Fruit fly (Drosophila melanogaster) whole organism, embryonic: ENCODE data around the gene CG32295.

Source experiments
- Ada2b ChIP-seq: fragments of 200-800 bp; sonication (Bioruptor generic); IDR thresholded peaks from 2 replicates; pipeline ENCODE4 v1.3.6; 2022; ENCODE audit warnings: missing biosample characterization, missing genetic modification characterization
- BtbVII ChIP-seq: fragments of 200-800 bp; sonication (Bioruptor generic); optimal IDR thresholded peaks from 3 replicates; lab custom pipeline; 2017; ENCODE audit warnings: missing biosample characterization, mild to moderate bottlenecking, missing genetic modification characterization
- Bteb2 ChIP-seq: fragments of 200-800 bp; sonication (Bioruptor generic); optimal IDR thresholded peaks from 2 replicates; lab custom pipeline; 2016; ENCODE audit warnings: missing biosample characterization, missing genetic modification characterization
- CG10267 ChIP-seq: fragments of 200-800 bp; sonication (Bioruptor generic); optimal IDR thresholded peaks from 2 replicates; lab custom pipeline; 2018; ENCODE audit warnings: missing biosample characterization, mild to moderate bottlenecking, missing genetic modification characterization, moderate library complexity
- CG11398 ChIP-seq: fragments of 200-800 bp; sonication (Bioruptor generic); optimal IDR thresholded peaks from 2 replicates; lab custom pipeline; 2016; ENCODE audit warnings: missing biosample characterization, missing genetic modification characterization
- CG11696 ChIP-seq: fragments of 200-800 bp; sonication (Bioruptor generic); IDR thresholded peaks from 2 replicates; pipeline ENCODE4 v1.3.6; 2022; ENCODE audit warnings: missing biosample characterization, missing genetic modification characterization
- CG12236 ChIP-seq: fragments of 200-800 bp; sonication (Bioruptor generic); optimal IDR thresholded peaks from 2 replicates; lab custom pipeline; 2016; ENCODE audit warnings: missing biosample characterization, missing genetic modification characterization
- CG14441 ChIP-seq: fragments of 200-800 bp; sonication (Bioruptor generic); IDR thresholded peaks from 2 replicates; pipeline ENCODE4 v1.3.6; 2022; ENCODE audit warnings: missing biosample characterization, missing genetic modification characterization
- CG14710 ChIP-seq: fragments of 200-800 bp; sonication (Bioruptor generic); optimal IDR thresholded peaks from 3 replicates; lab custom pipeline; 2019; ENCODE audit warnings: missing biosample characterization, mild to moderate bottlenecking, missing genetic modification characterization, moderate library complexity
- CG15601 ChIP-seq: fragments of 200-800 bp; sonication (Bioruptor generic); optimal IDR thresholded peaks from 3 replicates; lab custom pipeline; 2019; ENCODE audit warnings: missing biosample characterization, mild to moderate bottlenecking, missing genetic modification characterization, moderate library complexity
- CG16815 ChIP-seq: fragments of 200-800 bp; sonication (Bioruptor generic); optimal IDR thresholded peaks from 3 replicates; lab custom pipeline; 2017; ENCODE audit warnings: missing biosample characterization, mild to moderate bottlenecking, missing genetic modification characterization
- CG18011 ChIP-seq: fragments of 200-800 bp; sonication (Bioruptor generic); optimal IDR thresholded peaks from 2 replicates; lab custom pipeline; 2017; ENCODE audit warnings: missing biosample characterization, missing genetic modification characterization, mild to moderate bottlenecking, moderate library complexity, missing genotype
- CG2678 ChIP-seq: fragments of 200-800 bp; sonication (Bioruptor generic); optimal IDR thresholded peaks from 3 replicates; lab custom pipeline; 2019; ENCODE audit warnings: missing biosample characterization, mild to moderate bottlenecking, missing genetic modification characterization, moderate library complexity
- CG30403 ChIP-seq: fragments of 200-800 bp; sonication (Bioruptor generic); optimal IDR thresholded peaks from 3 replicates; lab custom pipeline; 2016; ENCODE audit warnings: missing biosample characterization, missing genetic modification characterization
- CG33213 ChIP-seq: fragments of 200-800 bp; sonication (Bioruptor generic); optimal IDR thresholded peaks from 3 replicates; lab custom pipeline; 2016; ENCODE audit warnings: missing biosample characterization, missing genetic modification characterization
- CG4424 ChIP-seq: fragments of 200-800 bp; sonication (Bioruptor generic); optimal IDR thresholded peaks from 3 replicates; lab custom pipeline; 2016; ENCODE audit warnings: missing biosample characterization, missing genetic modification characterization
- CG4617 ChIP-seq: fragments of 200-800 bp; sonication (Bioruptor generic); optimal IDR thresholded peaks from 3 replicates; lab custom pipeline; 2016; ENCODE audit warnings: missing biosample characterization, missing genetic modification characterization, borderline replicate concordance
- CG7556 ChIP-seq: fragments of 200-800 bp; sonication (Bioruptor generic); optimal IDR thresholded peaks from 2 replicates; lab custom pipeline; 2017; ENCODE audit warnings: missing biosample characterization, mild to moderate bottlenecking, missing genetic modification characterization
- CG8089 ChIP-seq: fragments of 200-800 bp; sonication (Bioruptor generic); optimal IDR thresholded peaks from 3 replicates; lab custom pipeline; 2016; ENCODE audit warnings: missing biosample characterization, missing genetic modification characterization
- CG9437 ChIP-seq: fragments of 200-800 bp; sonication (Bioruptor generic); optimal IDR thresholded peaks from 2 replicates; lab custom pipeline; 2018; ENCODE audit warnings: missing biosample characterization, mild to moderate bottlenecking, missing genetic modification characterization
- CHES-1-like ChIP-seq: fragments of 200-800 bp; sonication (Bioruptor generic); optimal IDR thresholded peaks from 2 replicates; lab custom pipeline; 2016; ENCODE audit warnings: missing biosample characterization, missing genetic modification characterization
- Deaf1 ChIP-seq: fragments of 200-800 bp; optimal IDR thresholded peaks from 3 replicates; lab custom pipeline; 2019; ENCODE audit warnings: missing biosample characterization, mild to moderate bottlenecking, missing genetic modification characterization, moderate library complexity
- Gsc ChIP-seq: fragments of 200-800 bp; sonication (Bioruptor generic); IDR thresholded peaks from 2 replicates; pipeline ENCODE4 v1.3.6; 2022; ENCODE audit warnings: missing biosample characterization, missing genetic modification characterization
- Hand ChIP-seq: fragments of 200-800 bp; sonication (Bioruptor generic); optimal IDR thresholded peaks from 2 replicates; lab custom pipeline; 2017; ENCODE audit warnings: mild to moderate bottlenecking, missing biosample characterization, missing genetic modification reagents, missing genetic modification characterization
- Hmr ChIP-seq: fragments of 200-800 bp; sonication (Bioruptor generic); optimal IDR thresholded peaks from 3 replicates; lab custom pipeline; 2017; ENCODE audit warnings: mild to moderate bottlenecking, missing biosample characterization, missing genetic modification reagents, missing genetic modification characterization
- MTF-1 ChIP-seq: fragments of 200-800 bp; sonication (Bioruptor generic); optimal IDR thresholded peaks from 2 replicates; lab custom pipeline; 2018; ENCODE audit warnings: missing biosample characterization, mild to moderate bottlenecking, missing genetic modification characterization, borderline replicate concordance
- Ravus ChIP-seq: fragments of 200-800 bp; sonication (Bioruptor generic); IDR thresholded peaks from 2 replicates; pipeline ENCODE4 v1.3.6; 2022; ENCODE audit warnings: missing biosample characterization, missing genetic modification characterization
- Scr ChIP-seq: fragments of 200-800 bp; sonication (Bioruptor generic); IDR thresholded peaks from 2 replicates; pipeline ENCODE4 v1.3.6; 2022; ENCODE audit warnings: missing biosample characterization, missing genetic modification characterization; ENCODE audit not compliant: partially characterized antibody
- Sox102F ChIP-seq: fragments of 200-800 bp; sonication (Bioruptor generic); optimal IDR thresholded peaks from 2 replicates; lab custom pipeline; 2018; ENCODE audit warnings: missing biosample characterization, mild to moderate bottlenecking, missing genetic modification characterization, moderate library complexity
- Ssrp ChIP-seq: fragments of 200-800 bp; sonication (Bioruptor generic); optimal IDR thresholded peaks from 2 replicates; lab custom pipeline; 2018; ENCODE audit warnings: missing biosample characterization, mild to moderate bottlenecking, missing genetic modification characterization, moderate library complexity
- YL-1 ChIP-seq: fragments of 200-800 bp; sonication (Bioruptor generic); optimal IDR thresholded peaks from 3 replicates; lab custom pipeline; 2017; ENCODE audit warnings: missing biosample characterization, mild to moderate bottlenecking, missing genetic modification characterization
- ara ChIP-seq: fragments of 200-800 bp; sonication (Bioruptor generic); IDR thresholded peaks from 2 replicates; pipeline ENCODE4 v1.3.6; 2022; ENCODE audit warnings: missing biosample characterization, missing genetic modification characterization
- crc ChIP-seq: fragments of 200-800 bp; sonication (Bioruptor generic); optimal IDR thresholded peaks from 2 replicates; lab custom pipeline; 2016; ENCODE audit warnings: missing biosample characterization, missing genetic modification characterization
- emc ChIP-seq: fragments of 200-800 bp; sonication (Bioruptor generic); optimal IDR thresholded peaks from 2 replicates; lab custom pipeline; 2016; ENCODE audit warnings: missing biosample characterization, missing genetic modification characterization
- en ChIP-seq: fragments of 200-800 bp; sonication (Bioruptor generic); optimal IDR thresholded peaks from 2 replicates; lab custom pipeline; 2016; ENCODE audit warnings: missing biosample characterization, missing genetic modification characterization
- fru ChIP-seq: fragments of >200 bp; optimal IDR thresholded peaks from 2 replicates; lab custom pipeline; 2017
- hkb ChIP-seq, 2 experiments: fragments of 200-800 bp in 1 of 2; fragments of >200 bp in 1 of 2; sonication (Bioruptor generic) in 1 of 2; IDR thresholded peaks in 1 of 2; optimal IDR thresholded peaks in 1 of 2; 2 replicates each; pipeline versions ENCODE4 v1.3.6 to Lab custom; 2017 to 2022; ENCODE audit warnings: missing biosample characterization in 1 of 2, missing genetic modification characterization in 1 of 2
- jigr1 ChIP-seq: fragments of 200-800 bp; sonication (Bioruptor generic); IDR thresholded peaks from 3 replicates; pipeline ENCODE4 v1.3.6; 2022; ENCODE audit warnings: missing biosample characterization, missing genetic modification characterization
- nerfin-2 ChIP-seq: fragments of 200-800 bp; sonication (Bioruptor generic); IDR thresholded peaks from 2 replicates; pipeline ENCODE4 v1.3.6; 2022; ENCODE audit warnings: missing biosample characterization, missing genetic modification characterization; ENCODE audit not compliant: partially characterized antibody
- nmo ChIP-seq: fragments of 200-800 bp; sonication (Bioruptor generic); optimal IDR thresholded peaks from 2 replicates; lab custom pipeline; 2018; ENCODE audit warnings: missing biosample characterization, mild to moderate bottlenecking, missing genetic modification characterization, moderate library complexity
- p53 ChIP-seq: fragments of 200-800 bp; sonication (Bioruptor generic); optimal IDR thresholded peaks from 2 replicates; lab custom pipeline; 2016; ENCODE audit warnings: missing biosample characterization, missing genetic modification characterization
- pb ChIP-seq: fragments of 200-800 bp; sonication (Bioruptor generic); optimal IDR thresholded peaks from 3 replicates; lab custom pipeline; 2016; ENCODE audit warnings: missing biosample characterization, missing genetic modification characterization
- phol ChIP-seq: fragments of 200-800 bp; sonication (Bioruptor generic); optimal IDR thresholded peaks from 3 replicates; lab custom pipeline; 2018; ENCODE audit warnings: missing biosample characterization, mild to moderate bottlenecking, missing genetic modification characterization, moderate library complexity
- ranshi ChIP-seq: fragments of 200-800 bp; sonication (Bioruptor generic); IDR thresholded peaks from 2 replicates; pipeline ENCODE4 v1.3.6; 2022; ENCODE audit warnings: missing biosample characterization, missing genetic modification characterization
- rib ChIP-seq: fragments of 200-800 bp; sonication (Bioruptor generic); IDR thresholded peaks from 2 replicates; pipeline ENCODE4 v1.3.6; 2022; ENCODE audit warnings: missing biosample characterization, missing genetic modification characterization
- shn ChIP-seq: fragments of 200-800 bp; sonication (Bioruptor generic); optimal IDR thresholded peaks from 3 replicates; lab custom pipeline; 2016; ENCODE audit warnings: missing biosample characterization, missing genetic modification characterization
- slp2 ChIP-seq: fragments of 200-800 bp; sonication (Bioruptor generic); optimal IDR thresholded peaks from 2 replicates; lab custom pipeline; 2016; ENCODE audit warnings: missing biosample characterization, missing genetic modification characterization
- sna ChIP-seq: fragments of 200-800 bp; sonication (Bioruptor generic); IDR thresholded peaks from 2 replicates; pipeline ENCODE4 v1.3.6; 2022; ENCODE audit warnings: missing biosample characterization, missing genetic modification characterization; ENCODE audit not compliant: partially characterized antibody
- tgo ChIP-seq: fragments of 200-800 bp; sonication (Bioruptor generic); IDR thresholded peaks from 3 replicates; pipeline ENCODE4 v1.3.6; 2022; ENCODE audit warnings: missing biosample characterization, missing genetic modification characterization
- tio ChIP-seq: fragments of 200-800 bp; sonication (Bioruptor generic); optimal IDR thresholded peaks from 2 replicates; lab custom pipeline; 2017; ENCODE audit warnings: missing biosample characterization, missing genetic modification characterization, inconsistent platforms
- unpg ChIP-seq: fragments of 200-800 bp; sonication (Bioruptor generic); optimal IDR thresholded peaks from 3 replicates; lab custom pipeline; 2018; ENCODE audit warnings: missing biosample characterization, mild to moderate bottlenecking, missing genetic modification characterization, moderate library complexity

The CG32295 gene

DNA sequence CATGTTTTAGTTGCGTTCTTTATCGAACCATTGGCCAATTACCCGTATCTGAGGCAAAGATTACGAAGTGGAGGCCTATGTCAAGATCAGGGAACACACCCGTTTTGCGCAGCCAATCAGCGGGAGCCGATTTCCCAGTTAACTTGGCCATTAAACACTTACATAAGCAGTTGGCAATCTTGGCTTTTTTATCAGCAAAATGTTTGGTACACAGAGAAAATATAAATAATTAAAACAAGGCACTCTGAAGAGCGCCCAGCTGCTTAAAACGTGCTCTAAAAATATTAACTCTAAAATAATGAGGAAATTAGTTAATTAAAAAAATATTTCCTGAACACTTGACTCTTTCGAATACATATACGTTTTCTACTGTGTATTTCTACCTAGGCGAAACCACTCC, 25.0 kb downstream of the CG32295 start (continued):
- TF ChIP-seq CG30403 (GFP tag; lab: Kevin White, UChicago) (peak; percentile 68), phol (tag; lab: Kevin White, UChicago) (no peak), Scr (no peak), Ssrp (tag; lab: Kevin White, UChicago) (peak; percentile 0), Hand (peak; percentile 51), crc (peak; percentile 25), CG10267 (tag; lab: Kevin White, UChicago) (peak; percentile 13), unpg (GFP tag; lab: Kevin White, UChicago) (peak; percentile 66), CG16815 (GFP tag; lab: Kevin White, UChicago) (peak; percentile 21), tio (GFP tag; lab: Kevin White, UChicago) (peak; percentile 59), slp2 (GFP tag; lab: Kevin White, UChicago) (no peak), BtbVII (GFP tag; lab: Kevin White, UChicago) (peak; percentile 75), CG14441 (GFP tag; lab: Robert Waterston, UW) (peak; percentile 85), CG7556 (GFP tag; lab: Kevin White, UChicago) (peak; percentile 63), CG11398 (no peak), CG9437 (GFP tag; lab: Kevin White, UChicago) (no peak), fru (no peak), nmo (peak; percentile 24), Ada2b (GFP tag; lab: Robert Waterston, UW) (peak; percentile 80), ranshi (GFP tag; lab: Robert Waterston, UW) (peak; percentile 74), Ravus (peak; percentile 24; the same call in 1 of the 2 replicates), CG4424 (GFP tag; lab: Kevin White, UChicago) (peak; percentile 30), CG14710 (no peak), Deaf1 (tag; lab: Kevin White, UChicago) (peak; percentile 43), Bteb2 (GFP tag; lab: Kevin White, UChicago) (peak; percentile 72), CG15601 (tag; lab: Kevin White, UChicago) (no peak), Hmr (GFP tag; lab: Kevin White, UChicago) (peak; percentile 84), emc (GFP tag; lab: Kevin White, UChicago) (peak; percentile 10), hkb (optimal IDR thresholded peaks at IDR 0.05; lab: Kevin White, UChicago) (no peak), hkb (GFP tag; IDR thresholded peaks at IDR 0.05; lab: Robert Waterston, UW) (peak; percentile 77), sna (GFP tag; lab: Robert Waterston, UW) (no peak), Gsc (GFP tag; lab: Robert Waterston, UW) (no peak), jigr1 (GFP tag; lab: Robert Waterston, UW) (no peak), CG2678 (tag; lab: Kevin White, UChicago) (peak; percentile 81), CG4617 (peak; percentile 1), nerfin-2 (GFP tag; lab: Robert Waterston, UW) (no peak), CG11696 (GFP tag; lab: Robert Waterston, UW) (0 out of 2 replicates have a peak, but pooled peaks have one; percentile 38), CG18011 (GFP tag; lab: Kevin White, UChicago) (no peak), tgo (GFP tag; lab: Robert Waterston, UW) (peak; percentile 72), rib (GFP tag; lab: Robert Waterston, UW) (peak; percentile 63), p53 (GFP tag; lab: Kevin White, UChicago) (no peak), YL-1 (GFP tag; lab: Kevin White, UChicago) (no peak), MTF-1 (GFP tag; lab: Kevin White, UChicago) (no peak), pb (GFP tag; lab: Kevin White, UChicago) (no peak), en (GFP tag; lab: Kevin White, UChicago) (no peak), shn (GFP tag; lab: Kevin White, UChicago) (no peak), ara (GFP tag; lab: Robert Waterston, UW) (peak; percentile 28; the same call in 1 of the 2 replicates), CG12236 (GFP tag; lab: Kevin White, UChicago) (no peak), CG8089 (GFP tag; lab: Kevin White, UChicago) (no peak), Sox102F (peak; percentile 41), CHES-1-like (peak; percentile 49), CG33213 (GFP tag; lab: Kevin White, UChicago) (peak; percentile 26)
